Worm (Caenorhabditis elegans) whole organism, L2 larva: ENCODE results near the gene srh-74.
A peak's percentile ranks its signal among the peaks of the same experiment; 100 is the strongest.

Experiments
- C34F6.9 ChIP-seq: fragments of 150-350 bp; optimal IDR thresholded peaks from 2 replicates; lab custom pipeline; 2014; ENCODE audit warnings: missing biosample characterization, missing genetic modification characterization
- F13H6.1 ChIP-seq: sonication (generic microtip); optimal IDR thresholded peaks from 2 replicates; lab custom pipeline; 2016; ENCODE audit warnings: missing genetic modification characterization, missing compliant biosample characterization
- Y55F3AM.14 ChIP-seq: fragments of 200-800 bp; sonication (Bioruptor generic); optimal IDR thresholded peaks from 2 replicates; lab custom pipeline; 2018; ENCODE audit warnings: mild to moderate bottlenecking, missing genetic modification characterization, missing compliant biosample characterization
- ZK546.5 ChIP-seq: sonication (generic microtip); optimal IDR thresholded peaks from 2 replicates; lab custom pipeline; 2017; ENCODE audit warnings: missing biosample characterization, missing genetic modification characterization
- ama-1 ChIP-seq: fragments of 150-350 bp; optimal IDR thresholded peaks from 2 replicates; lab custom pipeline; 2018; ENCODE audit warnings: inconsistent platforms
- blmp-1 ChIP-seq: sonication (generic microtip); optimal IDR thresholded peaks from 2 replicates; lab custom pipeline; 2017; ENCODE audit warnings: missing genetic modification characterization, mild to moderate bottlenecking, missing compliant biosample characterization, antibody characterized with exemption, moderate library complexity; ENCODE audit not compliant: insufficient read depth
- ceh-16 ChIP-seq: fragments of 150-350 bp; optimal IDR thresholded peaks from 2 replicates; lab custom pipeline; 2014; ENCODE audit warnings: missing biosample characterization, missing genetic modification characterization
- ceh-82 ChIP-seq: fragments of 150-350 bp; optimal IDR thresholded peaks from 2 replicates; lab custom pipeline; 2014; ENCODE audit warnings: missing biosample characterization, missing genetic modification characterization
- crh-2 ChIP-seq: sonication (generic microtip); optimal IDR thresholded peaks from 2 replicates; lab custom pipeline; 2017; ENCODE audit warnings: missing biosample characterization, missing genetic modification characterization
- egl-27 ChIP-seq: sonication (generic microtip); optimal IDR thresholded peaks from 3 replicates; lab custom pipeline; 2017; ENCODE audit warnings: missing biosample characterization, missing genetic modification reagents, missing genetic modification characterization
- elt-3 ChIP-seq: sonication (generic microtip); optimal IDR thresholded peaks from 2 replicates; lab custom pipeline; 2017; ENCODE audit warnings: missing biosample characterization, missing genetic modification characterization
- fos-1 ChIP-seq: fragments of 150-350 bp; optimal IDR thresholded peaks from 2 replicates; lab custom pipeline; 2014; ENCODE audit warnings: missing biosample characterization, missing genetic modification characterization
- gmeb-1 ChIP-seq: fragments of 150-350 bp; optimal IDR thresholded peaks from 2 replicates; lab custom pipeline; 2014; ENCODE audit warnings: missing biosample characterization, missing genetic modification characterization
- lin-11 ChIP-seq: fragments of 150-350 bp; sonication (generic microtip); optimal IDR thresholded peaks from 2 replicates; lab custom pipeline; 2014; ENCODE audit warnings: missing biosample characterization, missing genetic modification characterization, inconsistent platforms, mixed read lengths
- lin-13 ChIP-seq: fragments of 150-350 bp; optimal IDR thresholded peaks from 2 replicates; lab custom pipeline; 2014; ENCODE audit warnings: missing biosample characterization, missing genetic modification reagents, missing genetic modification characterization
- lsy-2 ChIP-seq, 2 experiments: fragments of 150-350 bp in 1 of 2; sonication (generic microtip) in 1 of 2; optimal IDR thresholded peaks; 2 replicates each; lab custom pipeline; 2014 to 2017; ENCODE audit warnings: missing biosample characterization in 2 of 2, missing genetic modification characterization in 2 of 2
- mab-5 ChIP-seq: fragments of 150-350 bp; optimal IDR thresholded peaks from 2 replicates; lab custom pipeline; 2014; ENCODE audit warnings: missing biosample characterization, missing genetic modification characterization
- mbf-1 ChIP-seq: sonication (generic microtip); optimal IDR thresholded peaks from 2 replicates; lab custom pipeline; 2017; ENCODE audit warnings: missing biosample characterization, missing genetic modification characterization
- mdl-1 ChIP-seq, 2 experiments: fragments of 150-350 bp in 1 of 2; sonication (generic microtip) in 1 of 2; optimal IDR thresholded peaks; 2 replicates each; lab custom pipeline; 2017; ENCODE audit warnings: missing biosample characterization in 2 of 2, missing genetic modification characterization in 2 of 2
- nhr-10 ChIP-seq: sonication (generic microtip); optimal IDR thresholded peaks from 2 replicates; lab custom pipeline; 2017; ENCODE audit warnings: missing biosample characterization, missing genetic modification characterization
- nhr-11 ChIP-seq: fragments of 150-350 bp; optimal IDR thresholded peaks from 2 replicates; lab custom pipeline; 2014; ENCODE audit warnings: missing biosample characterization, missing genetic modification characterization
- nhr-12 ChIP-seq: fragments of 150-350 bp; optimal IDR thresholded peaks from 2 replicates; lab custom pipeline; 2014; ENCODE audit warnings: missing biosample characterization, missing genetic modification characterization
- nhr-129 ChIP-seq: fragments of 150-350 bp; optimal IDR thresholded peaks from 2 replicates; lab custom pipeline; 2014; ENCODE audit warnings: missing biosample characterization, missing genetic modification characterization
- nhr-21 ChIP-seq: fragments of 150-350 bp; optimal IDR thresholded peaks from 2 replicates; lab custom pipeline; 2014; ENCODE audit warnings: missing biosample characterization, missing genetic modification characterization
- nhr-6 ChIP-seq: fragments of 150-350 bp; optimal IDR thresholded peaks from 2 replicates; lab custom pipeline; 2014; ENCODE audit warnings: missing biosample characterization, missing genetic modification characterization
- nhr-77 ChIP-seq: fragments of 150-350 bp; optimal IDR thresholded peaks from 2 replicates; lab custom pipeline; 2014; ENCODE audit warnings: missing biosample characterization, missing genetic modification characterization
- sem-4 ChIP-seq: fragments of 150-350 bp; optimal IDR thresholded peaks from 2 replicates; lab custom pipeline; 2014; ENCODE audit warnings: missing biosample characterization, missing genetic modification reagents, missing genetic modification characterization
- skn-1 ChIP-seq: sonication (generic microtip); optimal IDR thresholded peaks from 2 replicates; lab custom pipeline; 2017; ENCODE audit warnings: missing biosample characterization, missing genetic modification characterization
- sma-3 ChIP-seq: sonication (generic microtip); optimal IDR thresholded peaks from 2 replicates; lab custom pipeline; 2016; ENCODE audit warnings: missing genetic modification reagents, missing genetic modification characterization, missing compliant biosample characterization
- sma-9 ChIP-seq, 2 experiments: fragments of 150-350 bp in 1 of 2; sonication (generic microtip) in 1 of 2; optimal IDR thresholded peaks; 2 replicates each; lab custom pipeline; 2014 to 2016; ENCODE audit warnings: missing genetic modification characterization in 2 of 2, mild to moderate bottlenecking in 1 of 2, missing biosample characterization in 1 of 2, missing compliant biosample characterization in 1 of 2, missing genetic modification reagents in 1 of 2, moderate library complexity in 1 of 2
- snpc-4 ChIP-seq: fragments of 150-350 bp; optimal IDR thresholded peaks from 2 replicates; lab custom pipeline; 2014; ENCODE audit warnings: missing biosample characterization, missing genetic modification characterization
- unc-39 ChIP-seq: fragments of 150-350 bp; optimal IDR thresholded peaks from 2 replicates; lab custom pipeline; 2014; ENCODE audit warnings: missing biosample characterization, missing genetic modification characterization
- unc-55 ChIP-seq: fragments of 150-350 bp; sonication (generic microtip); optimal IDR thresholded peaks from 3 replicates; lab custom pipeline; 2014; ENCODE audit warnings: missing biosample characterization, missing genetic modification reagents, missing genetic modification characterization
- zag-1 ChIP-seq: fragments of 150-350 bp; optimal IDR thresholded peaks from 2 replicates; lab custom pipeline; 2014; ENCODE audit warnings: missing biosample characterization, missing genetic modification characterization
- ztf-1 ChIP-seq: fragments of 200-800 bp; sonication (Bioruptor generic); conservative IDR thresholded peaks from 2 replicates; pipeline ENCODE4 v1.3.6; 2022; ENCODE audit warnings: missing genetic modification characterization, missing compliant biosample characterization
- ztf-11 ChIP-seq: sonication (generic microtip); optimal IDR thresholded peaks from 2 replicates; lab custom pipeline; 2017; ENCODE audit warnings: missing biosample characterization, missing genetic modification characterization

Gene srh-74

ce11 chrV:11007651-11008050 is 40.9 kb downstream of the srh-74 start:
- peak; percentile 11 for TF ChIP-seq blmp-1 (tag; lab: Kevin White, UChicago)
- TF ChIP-seq nhr-10, result no peak
- TF ChIP-seq Y55F3AM.14 (GFP tag; lab: Kevin White, UChicago), result no peak
- TF ChIP-seq nhr-77 (tag; lab: Kevin White, UChicago), result no peak
- no peak for TF ChIP-seq elt-3 (tag; lab: Kevin White, UChicago)
- TF ChIP-seq ceh-82 (tag; lab: Kevin White, UChicago), result no peak
- no peak for TF ChIP-seq egl-27 (tag; lab: Kevin White, UChicago)
- TF ChIP-seq fos-1 (tag; lab: Kevin White, UChicago), result peak; percentile 25

- no peak for TF ChIP-seq nhr-21 (tag; lab: Kevin White, UChicago)
- TF ChIP-seq skn-1, result no peak
- TF ChIP-seq lin-13 (GFP tag; lab: Kevin White, UChicago), result no peak
- TF ChIP-seq lin-11 (tag; lab: Kevin White, UChicago), result no peak
- TF ChIP-seq Y55F3AM.14 (GFP tag; lab: Kevin White, UChicago), result no peak
- no peak for TF ChIP-seq blmp-1 (tag; lab: Kevin White, UChicago)
- no peak for TF ChIP-seq zag-1 (tag; lab: Kevin White, UChicago)
- TF ChIP-seq ztf-11 (tag; lab: Kevin White, UChicago), result no peak
- TF ChIP-seq mbf-1 (tag; lab: Kevin White, UChicago), result no peak
- TF ChIP-seq C34F6.9 (tag; lab: Kevin White, UChicago), result no peak
- TF ChIP-seq, all 48 proteins: peak for 0
Observed at ce11 chrV:11004094-11004493, 44.5 kb downstream of the srh-74 start.

ce11 chrV:11002434-11002833 is 46.1 kb downstream of the srh-74 start, which contains the start of gene F53B7.4:
F53B7.4 (minus strand) TSS chrV:11002534.
- TF ChIP-seq nhr-12 (tag; lab: Kevin White, UChicago), result no peak
- no peak for TF ChIP-seq lin-11 (tag; lab: Kevin White, UChicago)
- TF ChIP-seq sem-4 (tag; lab: Kevin White, UChicago), result no peak
- no peak for TF ChIP-seq blmp-1 (tag; lab: Kevin White, UChicago)
- TF ChIP-seq unc-39 (tag; lab: Kevin White, UChicago), result no peak
- no peak for TF ChIP-seq ZK546.5 (tag; lab: Kevin White, UChicago)
- TF ChIP-seq ztf-11 (tag; lab: Kevin White, UChicago), result no peak
- no peak for TF ChIP-seq sma-3
- no peak for TF ChIP-seq C34F6.9 (tag; lab: Kevin White, UChicago)
- TF ChIP-seq, all 48 proteins: peak for 0

ce11 chrV:11000650-11001049 is 47.9 kb downstream of the srh-74 start, which contains the start of gene isy-1:
isy-1 (minus strand) TSS chrV:11000699.
- TF ChIP-seq ztf-1 (GFP tag; lab: Robert Waterston, UW), result no peak
- TF ChIP-seq ZK546.5 (tag; lab: Kevin White, UChicago), result peak; percentile 6
- TF ChIP-seq nhr-11 (tag; lab: Kevin White, UChicago), result no peak
- TF ChIP-seq blmp-1 (tag; lab: Kevin White, UChicago), result peak; percentile 48
- TF ChIP-seq lin-13 (GFP tag; lab: Kevin White, UChicago), result peak; percentile 75
- peak; percentile 96 for TF ChIP-seq gmeb-1 (tag; lab: Kevin White, UChicago)
- peak; percentile 79 for TF ChIP-seq crh-2
- peak; percentile 57 for TF ChIP-seq snpc-4 (tag; lab: Kevin White, UChicago)
- peak; percentile 32 for TF ChIP-seq F13H6.1 (tag; lab: Kevin White, UChicago)
- TF ChIP-seq ceh-16 (tag; lab: Kevin White, UChicago), result no peak
- TF ChIP-seq sma-9 (GFP tag; optimal IDR thresholded peaks at IDR 0.05; lab: Kevin White, UChicago), result peak; percentile 86
- TF ChIP-seq sma-9 (tag; optimal IDR thresholded peaks at IDR 0.05; lab: Kevin White, UChicago), result no peak
- TF ChIP-seq C34F6.9 (tag; lab: Kevin White, UChicago), result peak; percentile 95
- TF ChIP-seq lsy-2 (tag; optimal IDR thresholded peaks at IDR 0.05; lab: Kevin White, UChicago), result peak; percentile 18 to 86
- peak; percentile 91 for TF ChIP-seq unc-55 (GFP tag; lab: Kevin White, UChicago)
- no peak for TF ChIP-seq nhr-6 (tag; lab: Kevin White, UChicago)
- TF ChIP-seq elt-3 (tag; lab: Kevin White, UChicago), result no peak
- TF ChIP-seq lin-11 (tag; lab: Kevin White, UChicago), result no peak
- no peak for TF ChIP-seq nhr-10
- no peak for TF ChIP-seq skn-1
- no peak for TF ChIP-seq Y55F3AM.14 (GFP tag; lab: Kevin White, UChicago)
- TF ChIP-seq sma-3, result peak; percentile 41
- peak; percentile 52 for TF ChIP-seq mab-5 (tag; lab: Kevin White, UChicago)
- peak; percentile 58 for TF ChIP-seq nhr-129 (tag; lab: Kevin White, UChicago)
- no peak for TF ChIP-seq egl-27 (tag; lab: Kevin White, UChicago)
- TF ChIP-seq fos-1 (tag; lab: Kevin White, UChicago), result peak; percentile 38
- peak; percentile 50 for TF ChIP-seq nhr-21 (tag; lab: Kevin White, UChicago)
- no peak for TF ChIP-seq ama-1
- TF ChIP-seq ceh-82 (tag; lab: Kevin White, UChicago), result no peak
- TF ChIP-seq mdl-1 (tag; optimal IDR thresholded peaks at IDR 0.05; lab: Kevin White, UChicago), result no peak
